Fruit fly (Drosophila melanogaster) whole organism, embryonic: ENCODE measurements around the gene CG15529.

Source experiments
- Bdp1 ChIP-seq: fragments of 200-800 bp; sonication (Bioruptor generic); optimal IDR thresholded peaks from 3 replicates; lab custom pipeline; 2016; ENCODE audit warnings: missing biosample characterization, missing genetic modification characterization
- CG10462 ChIP-seq: fragments of 200-800 bp; sonication (Bioruptor generic); optimal IDR thresholded peaks from 2 replicates; lab custom pipeline; 2016; ENCODE audit warnings: missing biosample characterization, missing genetic modification characterization
- CG10959 ChIP-seq: fragments of 200-800 bp; sonication (Bioruptor generic); IDR thresholded peaks from 2 replicates; pipeline ENCODE4 v1.3.6; 2022; ENCODE audit warnings: missing biosample characterization, missing genetic modification characterization
- CG11247 ChIP-seq: fragments of 200-800 bp; sonication (Bioruptor generic); IDR thresholded peaks from 2 replicates; pipeline ENCODE4 v1.3.6; 2022; ENCODE audit warnings: missing biosample characterization, missing genetic modification characterization
- CG11504 ChIP-seq: fragments of 200-800 bp; sonication (Bioruptor generic); optimal IDR thresholded peaks from 3 replicates; lab custom pipeline; 2019; ENCODE audit warnings: missing biosample characterization, mild to moderate bottlenecking, missing genetic modification characterization, moderate library complexity
- CG11560 ChIP-seq: fragments of 200-800 bp; sonication (Bioruptor generic); IDR thresholded peaks from 3 replicates; pipeline ENCODE4 v1.3.6; 2022; ENCODE audit warnings: missing biosample characterization, missing genetic modification characterization
- CG13123 ChIP-seq: fragments of 200-800 bp; sonication (Bioruptor generic); optimal IDR thresholded peaks from 2 replicates; lab custom pipeline; 2016; ENCODE audit warnings: missing biosample characterization, missing genetic modification characterization
- CG13287 ChIP-seq: fragments of 200-800 bp; sonication (Bioruptor generic); IDR thresholded peaks from 2 replicates; pipeline ENCODE4 v1.3.6; 2022; ENCODE audit warnings: missing biosample characterization, missing genetic modification characterization; ENCODE audit not compliant: partially characterized antibody
- CG15479 ChIP-seq: fragments of 200-800 bp; sonication (Bioruptor generic); optimal IDR thresholded peaks from 3 replicates; lab custom pipeline; 2019; ENCODE audit warnings: missing biosample characterization, mild to moderate bottlenecking, missing genetic modification characterization, moderate library complexity
- CG16779 ChIP-seq: fragments of 200-800 bp; sonication (Bioruptor generic); IDR thresholded peaks from 2 replicates; pipeline ENCODE4 v1.3.6; 2022; ENCODE audit warnings: missing biosample characterization, missing genetic modification characterization
- CG32532 ChIP-seq: fragments of 200-800 bp; sonication (Bioruptor generic); IDR thresholded peaks from 2 replicates; pipeline ENCODE4 v1.3.6; 2022; ENCODE audit warnings: missing biosample characterization, missing genetic modification characterization
- CG33557 ChIP-seq: fragments of 200-800 bp; sonication (Bioruptor generic); optimal IDR thresholded peaks from 2 replicates; lab custom pipeline; 2019; ENCODE audit warnings: missing biosample characterization, mild to moderate bottlenecking, missing genetic modification characterization, moderate library complexity
- CG3847 ChIP-seq: fragments of 200-800 bp; sonication (Bioruptor generic); IDR thresholded peaks from 2 replicates; pipeline ENCODE4 v1.3.6; 2022; ENCODE audit warnings: missing biosample characterization, missing genetic modification characterization
- CG4328 ChIP-seq: fragments of 200-800 bp; sonication (Bioruptor generic); optimal IDR thresholded peaks from 3 replicates; lab custom pipeline; 2017; ENCODE audit warnings: missing biosample characterization, missing genetic modification reagents, missing genetic modification characterization
- CG4360 ChIP-seq: fragments of 200-800 bp; sonication (Bioruptor generic); IDR thresholded peaks from 2 replicates; pipeline ENCODE4 v1.3.6; 2022; ENCODE audit warnings: missing biosample characterization, missing genetic modification characterization
- CG6683 ChIP-seq: fragments of 200-800 bp; sonication (Bioruptor generic); optimal IDR thresholded peaks from 2 replicates; lab custom pipeline; 2017; ENCODE audit warnings: missing biosample characterization, mild to moderate bottlenecking, missing genetic modification characterization, missing genetic modification reagents
- CG8281 ChIP-seq: fragments of 200-800 bp; sonication (Bioruptor generic); optimal IDR thresholded peaks from 2 replicates; lab custom pipeline; 2018; ENCODE audit warnings: missing biosample characterization, mild to moderate bottlenecking, missing genetic modification characterization, moderate library complexity
- CG9932 ChIP-seq: fragments of 200-800 bp; sonication (Bioruptor generic); IDR thresholded peaks from 2 replicates; pipeline ENCODE4 v1.3.6; 2022; ENCODE audit warnings: missing biosample characterization, missing genetic modification characterization
- D19B ChIP-seq: fragments of 200-800 bp; sonication (Bioruptor generic); optimal IDR thresholded peaks from 2 replicates; lab custom pipeline; 2017; ENCODE audit warnings: missing biosample characterization, mild to moderate bottlenecking, missing genetic modification characterization
- Dad ChIP-seq: fragments of 200-800 bp; sonication (Bioruptor generic); optimal IDR thresholded peaks from 3 replicates; lab custom pipeline; 2016; ENCODE audit warnings: missing biosample characterization, missing genetic modification characterization
- Dip3 ChIP-seq: fragments of 200-800 bp; sonication (Bioruptor generic); optimal IDR thresholded peaks from 3 replicates; lab custom pipeline; 2016; ENCODE audit warnings: missing biosample characterization, missing genetic modification characterization
- Elba2 ChIP-seq: fragments of 200-800 bp; sonication (Bioruptor generic); optimal IDR thresholded peaks from 3 replicates; lab custom pipeline; 2016; ENCODE audit warnings: missing biosample characterization, missing genetic modification characterization
- Gsc ChIP-seq: fragments of 200-800 bp; sonication (Bioruptor generic); IDR thresholded peaks from 2 replicates; pipeline ENCODE4 v1.3.6; 2022; ENCODE audit warnings: missing biosample characterization, missing genetic modification characterization
- HLH54F ChIP-seq: fragments of 200-800 bp; sonication (Bioruptor generic); optimal IDR thresholded peaks from 3 replicates; lab custom pipeline; 2016; ENCODE audit warnings: missing biosample characterization, missing genetic modification characterization
- NfI ChIP-seq: fragments of 200-800 bp; sonication (Bioruptor generic); optimal IDR thresholded peaks from 3 replicates; lab custom pipeline; 2018; ENCODE audit warnings: missing biosample characterization, mild to moderate bottlenecking, missing genetic modification characterization, moderate library complexity
- PHDP ChIP-seq: fragments of 200-800 bp; sonication (Bioruptor generic); optimal IDR thresholded peaks from 3 replicates; lab custom pipeline; 2018; ENCODE audit warnings: missing biosample characterization, mild to moderate bottlenecking, missing genetic modification characterization, moderate library complexity
- Pdp1 ChIP-seq, 2 experiments: fragments of 200-800 bp; sonication (Bioruptor generic); optimal IDR thresholded peaks; 3 replicates each; lab custom pipeline; 2016; ENCODE audit warnings: missing biosample characterization in 2 of 2, missing genetic modification characterization in 2 of 2, mild to moderate bottlenecking in 1 of 2, moderate library complexity in 1 of 2
- Side ChIP-seq: fragments of 200-800 bp; sonication (Bioruptor generic); optimal IDR thresholded peaks from 2 replicates; lab custom pipeline; 2016; ENCODE audit warnings: missing biosample characterization, missing genetic modification characterization
- Sox100B ChIP-seq: fragments of 200-800 bp; sonication (Bioruptor generic); optimal IDR thresholded peaks from 3 replicates; lab custom pipeline; 2018; ENCODE audit warnings: missing biosample characterization, mild to moderate bottlenecking, missing genetic modification characterization
- aop ChIP-seq: fragments of 200-800 bp; sonication (Bioruptor generic); IDR thresholded peaks from 2 replicates; pipeline ENCODE4 v1.3.6; 2022; ENCODE audit warnings: missing biosample characterization, missing genetic modification characterization
- bbx ChIP-seq: fragments of 200-800 bp; sonication (Bioruptor generic); IDR thresholded peaks from 2 replicates; pipeline ENCODE4 v1.3.6; 2022; ENCODE audit warnings: missing biosample characterization, missing genetic modification characterization; ENCODE audit not compliant: partially characterized antibody
- br ChIP-seq: fragments of >200 bp; optimal IDR thresholded peaks from 2 replicates; lab custom pipeline; 2017
- cas ChIP-seq: fragments of 200-800 bp; sonication (Bioruptor generic); IDR thresholded peaks from 2 replicates; pipeline ENCODE4 v1.3.6; 2022; ENCODE audit warnings: missing biosample characterization, missing genetic modification characterization
- cg ChIP-seq: fragments of 200-800 bp; sonication (Bioruptor generic); optimal IDR thresholded peaks from 3 replicates; lab custom pipeline; 2019; ENCODE audit warnings: missing biosample characterization, mild to moderate bottlenecking, missing genetic modification characterization, moderate library complexity
- chinmo ChIP-seq: fragments of 200-800 bp; sonication (Bioruptor generic); IDR thresholded peaks from 4 replicates; pipeline ENCODE4 v1.3.6; 2022; ENCODE audit warnings: missing biosample characterization, missing genetic modification characterization; ENCODE audit not compliant: partially characterized antibody
- crol ChIP-seq: fragments of 200-800 bp; sonication (Bioruptor generic); IDR thresholded peaks from 2 replicates; pipeline ENCODE4 v1.3.6; 2022; ENCODE audit warnings: missing biosample characterization, missing genetic modification characterization
- danr ChIP-seq: fragments of 200-800 bp; sonication (Bioruptor generic); IDR thresholded peaks from 2 replicates; pipeline ENCODE4 v1.3.6; 2022; ENCODE audit warnings: missing biosample characterization, missing genetic modification characterization
- emc ChIP-seq: fragments of 200-800 bp; sonication (Bioruptor generic); optimal IDR thresholded peaks from 2 replicates; lab custom pipeline; 2016; ENCODE audit warnings: missing biosample characterization, missing genetic modification characterization
- fd96Cb ChIP-seq: fragments of 200-800 bp; sonication (Bioruptor generic); optimal IDR thresholded peaks from 2 replicates; lab custom pipeline; 2018; ENCODE audit warnings: missing biosample characterization, mild to moderate bottlenecking, missing genetic modification characterization, moderate library complexity
- grau ChIP-seq: fragments of 200-800 bp; optimal IDR thresholded peaks from 3 replicates; lab custom pipeline; 2019; ENCODE audit warnings: missing biosample characterization, mild to moderate bottlenecking, missing genetic modification characterization, moderate library complexity
- insv ChIP-seq, 2 experiments: fragments of 200-800 bp; sonication (Bioruptor generic); optimal IDR thresholded peaks; 3 replicates each; lab custom pipeline; 2016 to 2018; ENCODE audit warnings: missing biosample characterization in 2 of 2, missing genetic modification characterization in 2 of 2
- jing ChIP-seq: fragments of 200-800 bp; sonication (Bioruptor generic); optimal IDR thresholded peaks from 2 replicates; lab custom pipeline; 2018; ENCODE audit warnings: missing biosample characterization, mild to moderate bottlenecking, missing genetic modification characterization
- lab ChIP-seq: fragments of 200-800 bp; sonication (Bioruptor generic); optimal IDR thresholded peaks from 3 replicates; lab custom pipeline; 2017; ENCODE audit warnings: missing biosample characterization, missing genetic modification characterization, mild to moderate bottlenecking, moderate library complexity, missing genetic modification reagents
- mld ChIP-seq: fragments of 200-800 bp; sonication (Bioruptor generic); IDR thresholded peaks from 3 replicates; pipeline ENCODE4 v1.3.6; 2022; ENCODE audit warnings: missing biosample characterization, missing genetic modification characterization; ENCODE audit not compliant: partially characterized antibody
- odd ChIP-seq: fragments of 200-800 bp; sonication (Bioruptor generic); optimal IDR thresholded peaks from 2 replicates; lab custom pipeline; 2017; ENCODE audit warnings: missing biosample characterization, mild to moderate bottlenecking, missing genetic modification characterization
- pros ChIP-seq: fragments of 200-800 bp; sonication (Bioruptor generic); optimal IDR thresholded peaks from 3 replicates; lab custom pipeline; 2019; ENCODE audit warnings: missing biosample characterization, mild to moderate bottlenecking, missing genetic modification characterization, moderate library complexity
- sd ChIP-seq: fragments of 200-800 bp; sonication (Bioruptor generic); optimal IDR thresholded peaks from 3 replicates; lab custom pipeline; 2018; ENCODE audit warnings: missing biosample characterization, mild to moderate bottlenecking, missing genetic modification characterization, moderate library complexity
- stwl ChIP-seq: fragments of 200-800 bp; sonication (Bioruptor generic); optimal IDR thresholded peaks from 3 replicates; lab custom pipeline; 2018; ENCODE audit warnings: missing biosample characterization, mild to moderate bottlenecking, missing genetic modification characterization, moderate library complexity
- trh ChIP-seq: fragments of 200-800 bp; sonication (Bioruptor generic); optimal IDR thresholded peaks from 2 replicates; lab custom pipeline; 2016; ENCODE audit warnings: missing biosample characterization, missing genetic modification characterization
- twi ChIP-seq: fragments of 200-800 bp; optimal IDR thresholded peaks from 2 replicates; lab custom pipeline; 2019; ENCODE audit warnings: missing biosample characterization, mild to moderate bottlenecking, missing genetic modification characterization, moderate library complexity
- wor ChIP-seq: fragments of 200-800 bp; sonication (Bioruptor generic); IDR thresholded peaks from 2 replicates; pipeline ENCODE4 v1.3.6; 2022; ENCODE audit warnings: missing biosample characterization, missing genetic modification characterization

Gene CG15529

DNA sequence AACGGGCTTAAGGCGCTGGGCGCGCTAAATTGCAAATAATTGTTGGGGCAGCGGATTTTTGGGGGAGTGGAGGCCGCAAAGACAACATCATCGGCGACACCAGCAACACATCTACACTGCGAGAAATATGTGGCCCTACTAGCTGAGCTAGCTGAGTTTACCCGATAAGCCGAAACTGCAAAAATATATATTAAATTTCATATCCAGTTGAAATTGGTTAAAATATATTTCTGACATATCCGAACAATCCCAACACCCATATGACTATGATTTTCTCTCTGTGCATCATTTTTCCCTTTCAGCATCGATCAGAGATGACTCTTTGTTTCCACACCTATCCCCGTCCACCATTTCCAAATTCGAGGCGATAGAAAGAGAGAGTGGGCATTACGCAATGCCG lies 38.0 kb downstream of the CG15529 start (continued):
- 0 out of 2 replicates have a peak, but pooled peaks have one; percentile 49 for TF ChIP-seq CG16779 (GFP tag; lab: Robert Waterston, UW)
- no peak for TF ChIP-seq CG15479 (GFP tag; lab: Kevin White, UChicago)
- peak; percentile 66; the same call in 1 of the 2 replicates for TF ChIP-seq aop
- peak; percentile 60 for TF ChIP-seq odd
- TF ChIP-seq mld (GFP tag; lab: Robert Waterston, UW) = no peak
- peak; percentile 73 for TF ChIP-seq NfI (GFP tag; lab: Kevin White, UChicago)
- TF ChIP-seq CG32532 (GFP tag; lab: Robert Waterston, UW) = peak; percentile 77
- TF ChIP-seq wor = peak; percentile 64; the same call in 1 of the 2 replicates
- peak; percentile 33 for TF ChIP-seq CG8281 (tag; lab: Kevin White, UChicago)
- peak; percentile 68 for TF ChIP-seq PHDP (tag; lab: Kevin White, UChicago)
- no peak for TF ChIP-seq br (lab: Kevin White, UChicago)
- peak; percentile 73 for TF ChIP-seq fd96Cb (tag; lab: Kevin White, UChicago)
- TF ChIP-seq CG4360 (GFP tag; lab: Robert Waterston, UW) = peak; percentile 64
- TF ChIP-seq CG4328 (GFP tag; lab: Kevin White, UChicago) = peak; percentile 62
- TF ChIP-seq danr = peak; percentile 70; the same call in 1 of the 2 replicates
- peak; percentile 26 for TF ChIP-seq emc (GFP tag; lab: Kevin White, UChicago)
- TF ChIP-seq Side = no peak
- peak; percentile 55 for TF ChIP-seq Dip3
- peak; percentile 67 for TF ChIP-seq CG11247 (GFP tag; lab: Robert Waterston, UW)
- peak; percentile 13 for TF ChIP-seq D19B (GFP tag; lab: Kevin White, UChicago)
- peak; percentile 18 for TF ChIP-seq CG13123 (GFP tag; lab: Kevin White, UChicago)
- TF ChIP-seq Bdp1 (GFP tag; lab: Kevin White, UChicago) = peak; percentile 43
- TF ChIP-seq stwl (tag; lab: Kevin White, UChicago) = no peak
- TF ChIP-seq CG3847 (GFP tag; lab: Robert Waterston, UW) = peak; percentile 52; the same call in 1 of the 2 replicates
- TF ChIP-seq grau = peak; percentile 67
- no peak for TF ChIP-seq cas (GFP tag; lab: Robert Waterston, UW)
- no peak for TF ChIP-seq Elba2
- TF ChIP-seq Sox100B (GFP tag; lab: Kevin White, UChicago) = peak; percentile 71
- TF ChIP-seq CG10959 = 0 out of 2 replicates have a peak, but pooled peaks have one; percentile 37
- TF ChIP-seq CG10462 (GFP tag; lab: Kevin White, UChicago) = peak; percentile 16
- TF ChIP-seq Gsc (GFP tag; lab: Robert Waterston, UW) = peak; percentile 52; the same call in 1 of the 2 replicates

DNA sequence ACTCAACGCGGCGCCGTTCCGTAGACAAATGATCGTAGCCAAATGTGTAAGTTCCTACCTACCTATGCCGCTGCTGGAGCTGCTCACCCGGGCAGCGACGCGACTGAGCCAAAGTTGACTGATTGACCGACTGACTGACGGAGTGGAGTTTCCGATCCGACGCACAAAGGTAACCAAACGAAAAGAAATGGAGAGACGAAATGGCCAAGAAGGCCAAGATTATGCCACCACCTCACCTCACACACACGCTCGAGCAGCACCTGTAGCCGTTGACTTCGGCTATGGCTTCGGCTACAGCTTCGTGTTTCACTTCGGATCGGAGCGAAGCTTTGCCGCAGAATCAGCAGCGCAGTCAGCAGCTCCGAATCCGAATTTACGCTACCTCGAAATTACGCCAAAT lies 39.2 kb downstream of the CG15529 start, which contains the start of gene CG9747:
CG9747 (minus strand) TSS at position 206 of the 400 bp plus-strand sequence.
- TF ChIP-seq chinmo (GFP tag; lab: Robert Waterston, UW) (peak; percentile 92), jing (GFP tag; lab: Kevin White, UChicago) (no peak), lab (GFP tag; lab: Kevin White, UChicago) (peak; percentile 15), Pdp1 (GFP tag; optimal IDR thresholded peaks at IDR 0.05; lab: Kevin White, UChicago) (peak in 1 of 2 experiments; percentile 48), insv (GFP tag; optimal IDR thresholded peaks at IDR 0.05; lab: Kevin White, UChicago) (no peak), sd (tag; lab: Kevin White, UChicago) (peak; percentile 18), CG6683 (GFP tag; lab: Kevin White, UChicago) (no peak), CG11504 (tag; lab: Kevin White, UChicago) (no peak), CG13287 (GFP tag; lab: Robert Waterston, UW) (peak; percentile 14; the same call in 1 of the 2 replicates), twi (tag; lab: Kevin White, UChicago) (no peak), HLH54F (GFP tag; lab: Kevin White, UChicago) (no peak), CG33557 (GFP tag; lab: Kevin White, UChicago) (no peak), cg (GFP tag; lab: Kevin White, UChicago) (no peak), CG8281 (tag; lab: Kevin White, UChicago) (peak; percentile 98), trh (GFP tag; lab: Kevin White, UChicago) (no peak), CG9932 (GFP tag; lab: Robert Waterston, UW) (peak; percentile 4; the same call in 1 of the 2 replicates), bbx (peak; percentile 28; the same call in 1 of the 2 replicates), Dad (GFP tag; lab: Kevin White, UChicago) (no peak), crol (GFP tag; lab: Robert Waterston, UW) (0 out of 2 replicates have a peak, but pooled peaks have one; percentile 9), CG11560 (no peak), pros (GFP tag; lab: Kevin White, UChicago) (peak; percentile 92)
